Worm (Caenorhabditis elegans) whole organism, midembryonic: ENCODE results near the gene iff-1.
A peak's percentile ranks its signal among the peaks of the same experiment; 100 is the strongest.

ENCODE experiments used
- cog-1 ChIP-seq: sonication (generic microtip); optimal IDR thresholded peaks from 2 replicates; lab custom pipeline; 2016; ENCODE audit warnings: missing genetic modification characterization, missing compliant biosample characterization
- flt-1 ChIP-seq: fragments of 200-800 bp; sonication (Bioruptor generic); IDR thresholded peaks from 2 replicates; pipeline ENCODE4 v1.3.6; 2022; ENCODE audit warnings: missing genetic modification characterization, missing compliant biosample characterization
- med-1 ChIP-seq: sonication (generic microtip); optimal IDR thresholded peaks from 2 replicates; lab custom pipeline; 2017; ENCODE audit warnings: missing genetic modification characterization, mild to moderate bottlenecking, missing compliant biosample characterization, antibody characterized with exemption, missing genetic modification reagents; ENCODE audit not compliant: insufficient read depth
- ref-1 ChIP-seq: fragments of 200-800 bp; sonication (Bioruptor generic); conservative IDR thresholded peaks from 2 replicates; pipeline ENCODE4 v1.3.6; 2022; ENCODE audit warnings: missing genetic modification reagents, missing genetic modification characterization, missing compliant biosample characterization

DNA sequence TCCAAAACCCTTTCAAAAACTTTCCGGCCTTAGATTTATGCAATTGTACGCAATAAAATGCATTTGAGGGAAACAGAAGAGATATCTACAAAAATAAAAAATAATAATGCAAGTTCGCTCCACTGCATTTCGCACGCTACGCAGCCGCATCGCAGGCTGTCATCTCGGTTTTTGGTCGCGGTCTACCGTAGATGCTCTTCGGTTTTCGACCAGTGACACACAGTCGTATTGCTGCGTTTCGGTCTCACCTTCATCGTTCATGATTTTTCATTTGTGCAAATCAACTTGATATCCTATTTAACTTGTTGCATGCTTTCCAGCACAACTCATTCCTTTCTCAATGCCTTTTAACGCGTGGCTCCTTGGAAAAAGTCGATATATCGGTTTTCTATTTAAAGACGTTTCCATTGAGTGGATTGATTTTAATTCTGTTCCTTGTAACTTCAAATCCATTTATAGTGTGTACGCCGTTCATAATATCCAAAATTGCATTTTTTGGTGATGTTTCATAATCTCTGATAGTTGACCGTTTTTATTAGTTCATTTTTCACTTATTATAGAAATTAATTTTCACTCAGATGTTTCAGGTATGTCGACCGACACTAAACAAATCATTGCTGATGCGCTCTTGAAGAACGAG, 33.8 kb upstream of the iff-1 start, which contains the start of gene vha-1:
- TF ChIP-seq flt-1 (GFP tag; lab: Robert Waterston, UW) (no peak; the same call in 1 of the 2 replicates), ref-1 (GFP tag; lab: Robert Waterston, UW) (no peak), med-1 (no peak), cog-1 (tag; lab: Kevin White, UChicago) (peak; percentile 53)
